Worm (Caenorhabditis elegans): ENCODE results near the gene skr-16.

ce11 chrIV:7188528-7189422 lies 20.3 kb downstream of the skr-16 start, which contains the start of gene srlf-7:
- no peak for TF ChIP-seq him-1 (tag; optimal IDR thresholded peaks at IDR 0.05)
- peak; percentile 15 for TF ChIP-seq W03F9.2 (tag; optimal IDR thresholded peaks at IDR 0.05)
- TF ChIP-seq dao-5 (tag; optimal IDR thresholded peaks at IDR 0.05), result no peak
